Worm (Caenorhabditis elegans): ENCODE data around the gene clh-6.
A peak's percentile ranks its signal among the peaks of the same experiment; 100 is the strongest.
"Not testable (repeated sequence)": the region's sequence is repeated elsewhere in the genome, so short reads cannot be mapped to it uniquely, and the experiment has no call there.

The clh-6 gene

DNA sequence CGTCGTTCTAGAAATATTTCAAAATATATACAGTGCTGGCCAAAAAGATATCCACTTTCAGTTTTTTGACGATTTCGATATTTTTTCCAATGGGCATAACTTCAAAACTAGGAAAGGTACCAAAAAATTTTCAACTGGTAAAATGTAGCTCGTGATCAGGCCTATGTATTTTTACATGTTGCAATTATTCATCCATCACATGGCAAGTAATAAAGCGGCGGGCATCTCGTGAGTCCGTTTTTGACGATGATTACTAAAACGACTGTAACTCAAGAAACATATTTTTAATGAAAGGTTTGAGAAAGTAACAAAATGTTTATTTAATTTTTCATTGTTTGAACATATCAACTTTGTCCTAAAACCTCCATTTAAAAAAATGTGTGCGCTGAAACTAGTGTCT is 43.1 kb downstream of the clh-6 start, which contains the start of gene F10C2.3:
F10C2.3 (plus strand) TSS at position 301 of the 400 bp plus-strand sequence.
- not testable (repeated sequence) for TF ChIP-seq nhr-6 (tag; optimal IDR thresholded peaks at IDR 0.05); ama-1 (optimal IDR thresholded peaks at IDR 0.05); nhr-12 (tag; optimal IDR thresholded peaks at IDR 0.05)

DNA sequence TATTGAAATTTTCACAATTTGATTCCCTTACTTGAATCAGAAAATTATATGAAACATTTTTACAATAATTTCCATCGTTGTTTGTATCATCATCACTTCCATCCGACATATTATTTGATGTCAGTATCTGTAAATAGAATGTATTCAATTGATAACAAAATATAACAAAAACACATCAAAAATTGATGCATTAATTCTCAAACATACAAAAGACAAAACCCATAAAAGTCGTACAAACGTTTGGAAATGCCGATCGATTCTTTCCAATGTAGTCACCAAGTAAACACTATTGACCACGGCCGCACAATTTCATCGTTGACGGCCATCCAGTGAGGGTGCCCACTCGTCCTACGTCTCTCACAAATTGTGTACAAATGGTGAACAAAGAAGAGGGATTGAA is 49.9 kb downstream of the clh-6 start, which contains the start of gene add-2:
add-2 (minus strand) TSS at position 109 of the 400 bp plus-strand sequence.
- no peak for TF ChIP-seq alr-1 (tag; optimal IDR thresholded peaks at IDR 0.05)
- TF ChIP-seq nhr-25 (tag; optimal IDR thresholded peaks at IDR 0.05): no peak
- TF ChIP-seq gmeb-1 (tag; optimal IDR thresholded peaks at IDR 0.05): no peak
- TF ChIP-seq lsy-2 (tag; optimal IDR thresholded peaks at IDR 0.05): no peak
- no peak for TF ChIP-seq ztf-11 (tag; optimal IDR thresholded peaks at IDR 0.05)
- no peak for TF ChIP-seq ztf-1 (GFP tag; conservative IDR thresholded peaks at IDR 0.05)
- no peak for TF ChIP-seq lin-11 (tag; optimal IDR thresholded peaks at IDR 0.05)
- no peak for TF ChIP-seq unc-62 (GFP tag; optimal IDR thresholded peaks at IDR 0.05)
- no peak for TF ChIP-seq nhr-237 (tag; optimal IDR thresholded peaks at IDR 0.05)
- no peak for TF ChIP-seq ceh-16 (tag; optimal IDR thresholded peaks at IDR 0.05)

ce11 chrV:12011686-12012085 is 51.5 kb downstream of the clh-6 start:
- TF ChIP-seq sma-9 (GFP tag; optimal IDR thresholded peaks at IDR 0.05) (peak; percentile 11), sma-9 (tag; optimal IDR thresholded peaks at IDR 0.05) (no peak), nhr-11 (tag; optimal IDR thresholded peaks at IDR 0.05) (no peak), aly-2 (tag; optimal IDR thresholded peaks at IDR 0.05) (no peak), nhr-21 (tag; optimal IDR thresholded peaks at IDR 0.05) (no peak), fos-1 (tag; optimal IDR thresholded peaks at IDR 0.05) (peak; percentile 20), crh-2 (tag; optimal IDR thresholded peaks at IDR 0.05) (no peak), nhr-129 (tag; optimal IDR thresholded peaks at IDR 0.05) (no peak), ztf-4 (tag; optimal IDR thresholded peaks at IDR 0.05) (no peak), blmp-1 (tag; optimal IDR thresholded peaks at IDR 0.05; ENCODE audit: insufficient read depth) (peak; percentile 95), lin-13 (GFP tag; optimal IDR thresholded peaks at IDR 0.05) (no peak), nhr-6 (tag; optimal IDR thresholded peaks at IDR 0.05) (no peak), sma-3 (GFP tag; optimal IDR thresholded peaks at IDR 0.05) (no peak), elt-3 (tag; optimal IDR thresholded peaks at IDR 0.05) (no peak)
